Worm (Caenorhabditis elegans) whole organism, L1 larva: ENCODE measurements around the gene C03G6.21.

Source experiments
- elt-2 ChIP-seq: sonication (generic microtip); optimal IDR thresholded peaks from 2 replicates; lab custom pipeline; 2016; ENCODE audit warnings: missing genetic modification characterization, mild to moderate bottlenecking, inconsistent platforms, missing compliant biosample characterization, missing genetic modification reagents
- fkh-10 ChIP-seq: sonication (generic microtip); optimal IDR thresholded peaks from 2 replicates; lab custom pipeline; 2017; ENCODE audit warnings: missing biosample characterization, missing genetic modification reagents, missing genetic modification characterization
- lin-14 ChIP-seq: fragments of 200-800 bp; sonication (Bioruptor generic); optimal IDR thresholded peaks from 2 replicates; lab custom pipeline; 2018; ENCODE audit warnings: mild to moderate bottlenecking, missing genetic modification characterization, moderate library complexity, missing compliant biosample characterization
- ztf-11 ChIP-seq, 2 experiments: sonication (generic microtip); optimal IDR thresholded peaks; 2 replicates each; lab custom pipeline; 2016 to 2017; ENCODE audit warnings: missing genetic modification characterization in 2 of 2, missing biosample characterization in 1 of 2, missing compliant biosample characterization in 1 of 2

- TF ChIP-seq ztf-11 (tag; optimal IDR thresholded peaks at IDR 0.05; lab: Kevin White, UChicago) = no peak
- TF ChIP-seq lin-14 (GFP tag; lab: Kevin White, UChicago) = no peak
- no peak for TF ChIP-seq elt-2 (tag; lab: Kevin White, UChicago)
- no peak for TF ChIP-seq fkh-10
These were observed 46.9 kb upstream of the C03G6.21 start for ce11 chrV:7403501-7403900.
